Worm (Caenorhabditis elegans) whole organism, L1 larva: ENCODE data around the gene cyp-33C5.

Experiments
- C04F5.9 ChIP-seq: sonication (generic microtip); optimal IDR thresholded peaks from 2 replicates; lab custom pipeline; 2016; ENCODE audit warnings: missing genetic modification characterization, missing compliant biosample characterization
- C34B4.2 ChIP-seq: sonication (generic microtip); optimal IDR thresholded peaks from 2 replicates; lab custom pipeline; 2017; ENCODE audit warnings: mild to moderate bottlenecking, missing genetic modification characterization, missing compliant biosample characterization
- Y116A8C.19 ChIP-seq: sonication (generic microtip); optimal IDR thresholded peaks from 2 replicates; lab custom pipeline; 2016; ENCODE audit warnings: missing compliant biosample characterization, missing genetic modification characterization, borderline replicate concordance
- aha-1 ChIP-seq: fragments of 150-350 bp; optimal IDR thresholded peaks from 2 replicates; lab custom pipeline; 2014; ENCODE audit warnings: missing biosample characterization, missing genetic modification characterization
- blmp-1 ChIP-seq: fragments of 150-350 bp; optimal IDR thresholded peaks from 2 replicates; lab custom pipeline; 2014; ENCODE audit warnings: missing biosample characterization, missing genetic modification characterization
- ceh-8 ChIP-seq: fragments of 200-800 bp; sonication (Bioruptor generic); optimal IDR thresholded peaks from 2 replicates; lab custom pipeline; 2018; ENCODE audit warnings: mild to moderate bottlenecking, missing genetic modification characterization, moderate library complexity, missing compliant biosample characterization
- ceh-88 ChIP-seq: fragments of 200-800 bp; sonication (Bioruptor generic); IDR thresholded peaks from 2 replicates; pipeline ENCODE4 v1.3.6; 2022; ENCODE audit warnings: missing genetic modification characterization, missing compliant biosample characterization
- dpl-1 ChIP-seq, 3 experiments: fragments of 150-350 bp in 2 of 3; sonication (generic microtip) in 1 of 3; optimal IDR thresholded peaks; 2 replicates each; lab custom pipeline; 2014 to 2017; ENCODE audit warnings: missing biosample characterization in 3 of 3, missing genetic modification characterization in 3 of 3, missing genetic modification reagents in 3 of 3
- efl-1 ChIP-seq, 4 experiments: fragments of 150-350 bp; optimal IDR thresholded peaks in 3 of 4; peaks in 1 of 4; 1 replicate in 1 of 4; 2 replicates in 3 of 4; lab custom pipeline; 2014; ENCODE audit warnings: missing biosample characterization in 2 of 4, missing genetic modification characterization in 2 of 4, missing genetic modification reagents in 2 of 4
- elt-2 ChIP-seq: sonication (generic microtip); optimal IDR thresholded peaks from 2 replicates; lab custom pipeline; 2016; ENCODE audit warnings: missing genetic modification characterization, mild to moderate bottlenecking, inconsistent platforms, missing compliant biosample characterization, missing genetic modification reagents
- elt-3 ChIP-seq, 6 experiments: fragments of 150-350 bp in 1 of 6; sonication (generic microtip); optimal IDR thresholded peaks; 2 replicates each; lab custom pipeline; 2017 to 2018; ENCODE audit warnings: missing biosample characterization in 6 of 6, missing genetic modification characterization in 6 of 6, inconsistent platforms in 1 of 6
- fkh-8 ChIP-seq: sonication (generic microtip); optimal IDR thresholded peaks from 2 replicates; lab custom pipeline; 2016; ENCODE audit warnings: mild to moderate bottlenecking, missing genetic modification characterization, missing compliant biosample characterization
- grh-1 ChIP-seq: fragments of 200-800 bp; sonication (Bioruptor generic); IDR thresholded peaks from 2 replicates; pipeline ENCODE4 v1.3.6; 2022; ENCODE audit warnings: missing genetic modification reagents, missing genetic modification characterization, missing compliant biosample characterization
- irx-1 ChIP-seq: sonication (generic microtip); optimal IDR thresholded peaks from 2 replicates; lab custom pipeline; 2016; ENCODE audit warnings: missing genetic modification characterization, missing compliant biosample characterization
- lin-13 ChIP-seq: fragments of 150-350 bp; optimal IDR thresholded peaks from 2 replicates; lab custom pipeline; 2014; ENCODE audit warnings: missing biosample characterization, missing genetic modification reagents, missing genetic modification characterization
- lin-35 ChIP-seq, 2 experiments: fragments of 150-350 bp; optimal IDR thresholded peaks; 2 replicates each; lab custom pipeline; 2014; ENCODE audit warnings: missing biosample characterization in 2 of 2, missing genetic modification characterization in 2 of 2, missing genetic modification reagents in 2 of 2
- lir-3 ChIP-seq: sonication (generic microtip); optimal IDR thresholded peaks from 2 replicates; lab custom pipeline; 2016; ENCODE audit warnings: mild to moderate bottlenecking, missing genetic modification characterization, moderate library complexity, missing compliant biosample characterization; ENCODE audit not compliant: poor library complexity
- lsy-2 ChIP-seq, 2 experiments: fragments of 150-350 bp; optimal IDR thresholded peaks; 2 replicates each; lab custom pipeline; 2014; ENCODE audit warnings: missing biosample characterization in 2 of 2, missing genetic modification characterization in 2 of 2
- mab-9 ChIP-seq: fragments of 200-800 bp; sonication (Bioruptor generic); IDR thresholded peaks from 2 replicates; pipeline ENCODE4 v1.3.6; 2022; ENCODE audit warnings: missing genetic modification reagents, missing genetic modification characterization, missing compliant biosample characterization
- mdl-1 ChIP-seq, 2 experiments: fragments of 150-350 bp; optimal IDR thresholded peaks; 2 replicates each; lab custom pipeline; 2014 to 2017; ENCODE audit warnings: missing biosample characterization in 2 of 2, missing genetic modification characterization in 2 of 2, inconsistent platforms in 1 of 2
- mep-1 ChIP-seq: fragments of 150-350 bp; optimal IDR thresholded peaks from 2 replicates; lab custom pipeline; 2014; ENCODE audit warnings: missing biosample characterization, missing genetic modification characterization
- nhr-11 ChIP-seq: fragments of 150-350 bp; optimal IDR thresholded peaks from 2 replicates; lab custom pipeline; 2014; ENCODE audit warnings: missing biosample characterization, missing genetic modification characterization
- nhr-19 ChIP-seq: fragments of 200-800 bp; sonication (Bioruptor generic); conservative IDR thresholded peaks from 2 replicates; pipeline ENCODE4 v1.3.6; 2022; ENCODE audit warnings: missing genetic modification characterization, missing compliant biosample characterization
- nhr-20 ChIP-seq: sonication (generic microtip); optimal IDR thresholded peaks from 2 replicates; lab custom pipeline; 2016; ENCODE audit warnings: mild to moderate bottlenecking, missing genetic modification characterization, missing compliant biosample characterization
- nhr-47 ChIP-seq: sonication (generic microtip); optimal IDR thresholded peaks from 2 replicates; lab custom pipeline; 2016; ENCODE audit warnings: mild to moderate bottlenecking, missing genetic modification characterization, moderate library complexity, missing compliant biosample characterization
- nhr-71 ChIP-seq: sonication (generic microtip); optimal IDR thresholded peaks from 2 replicates; lab custom pipeline; 2016; ENCODE audit warnings: mild to moderate bottlenecking, missing genetic modification characterization, moderate library complexity, missing compliant biosample characterization
- nhr-76 ChIP-seq: sonication (generic microtip); optimal IDR thresholded peaks from 2 replicates; lab custom pipeline; 2017; ENCODE audit warnings: missing biosample characterization, missing genetic modification characterization
- pqm-1 ChIP-seq: sonication (generic microtip); optimal IDR thresholded peaks from 3 replicates; lab custom pipeline; 2017; ENCODE audit warnings: missing biosample characterization, missing genetic modification characterization
- rnt-1 ChIP-seq: sonication (generic microtip); optimal IDR thresholded peaks from 2 replicates; lab custom pipeline; 2016; ENCODE audit warnings: mild to moderate bottlenecking, missing genetic modification characterization, moderate library complexity, missing compliant biosample characterization
- skn-1 ChIP-seq: fragments of 150-350 bp; optimal IDR thresholded peaks from 2 replicates; lab custom pipeline; 2014; ENCODE audit warnings: missing biosample characterization, missing genetic modification characterization
- snpc-4 ChIP-seq: fragments of 150-350 bp; optimal IDR thresholded peaks from 2 replicates; lab custom pipeline; 2014; ENCODE audit warnings: missing biosample characterization, missing genetic modification characterization
- snu-23 ChIP-seq: sonication (generic microtip); optimal IDR thresholded peaks from 2 replicates; lab custom pipeline; 2016; ENCODE audit warnings: missing genetic modification characterization, missing compliant biosample characterization
- swsn-7 ChIP-seq: sonication (generic microtip); optimal IDR thresholded peaks from 2 replicates; lab custom pipeline; 2016; ENCODE audit warnings: missing genetic modification characterization, missing compliant biosample characterization
- unc-130 ChIP-seq: fragments of 150-350 bp; optimal IDR thresholded peaks from 2 replicates; lab custom pipeline; 2017; ENCODE audit warnings: missing biosample characterization, missing genetic modification characterization, inconsistent platforms
- unc-30 ChIP-seq: sonication (generic microtip); optimal IDR thresholded peaks from 2 replicates; lab custom pipeline; 2017; ENCODE audit warnings: missing biosample characterization, missing genetic modification characterization
- unc-86 ChIP-seq: sonication (generic microtip); optimal IDR thresholded peaks from 2 replicates; lab custom pipeline; 2016; ENCODE audit warnings: missing genetic modification characterization, missing compliant biosample characterization
- vab-15 ChIP-seq: sonication (generic microtip); optimal IDR thresholded peaks from 2 replicates; lab custom pipeline; 2017; ENCODE audit warnings: missing genotype, mild to moderate bottlenecking, missing genetic modification characterization, missing compliant biosample characterization
- zag-1 ChIP-seq: fragments of 150-350 bp; optimal IDR thresholded peaks from 2 replicates; lab custom pipeline; 2014; ENCODE audit warnings: missing biosample characterization, missing genetic modification characterization
- zip-4 ChIP-seq: fragments of 200-800 bp; sonication (Bioruptor generic); optimal IDR thresholded peaks from 2 replicates; lab custom pipeline; 2018; ENCODE audit warnings: mild to moderate bottlenecking, missing genetic modification characterization, moderate library complexity, missing compliant biosample characterization
- ztf-4 ChIP-seq: fragments of 150-350 bp; optimal IDR thresholded peaks from 2 replicates; lab custom pipeline; 2014; ENCODE audit warnings: missing biosample characterization, missing genetic modification characterization

cyp-33C5 gene

ce11 chrV:2207527-2207926, 37.3 kb upstream of the cyp-33C5 start:
- no peak for TF ChIP-seq zip-4 (GFP tag; lab: Kevin White, UChicago)
- TF ChIP-seq unc-130 (tag; lab: Kevin White, UChicago): no peak
- no peak for TF ChIP-seq lin-13
- TF ChIP-seq vab-15: no peak
- TF ChIP-seq elt-3 (tag; optimal IDR thresholded peaks at IDR 0.05; lab: Kevin White, UChicago): no peak

DNA sequence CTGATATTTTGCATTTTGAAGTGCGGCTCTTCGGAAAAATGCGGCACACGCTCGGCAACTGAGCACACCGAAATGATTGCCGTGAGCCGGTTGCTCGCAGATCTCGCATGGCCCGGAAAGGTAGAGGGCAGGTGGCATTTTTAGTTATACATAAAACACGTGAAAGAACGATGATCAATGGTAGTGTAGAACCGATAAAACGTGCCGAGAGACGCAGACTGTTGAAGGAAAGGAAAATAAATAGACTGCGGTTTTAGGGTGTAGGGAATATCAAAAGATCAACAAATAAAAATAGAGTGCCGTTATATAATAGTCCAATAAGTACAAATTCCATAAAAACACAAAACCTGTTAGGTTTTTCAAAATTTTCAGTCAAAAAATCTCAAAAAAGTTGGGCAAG, 32.9 kb upstream of the cyp-33C5 start, which contains the start of gene nhr-133:
TSS of gene nhr-133 (minus strand) at position 183 of the 400 bp plus-strand sequence.
- TF ChIP-seq rnt-1: no peak
- no peak for TF ChIP-seq swsn-7 (tag; lab: Kevin White, UChicago)
- no peak for TF ChIP-seq fkh-8 (tag; lab: Kevin White, UChicago)
- TF ChIP-seq mab-9: no peak
- peak in 1 of 2 experiments; percentile 62 for TF ChIP-seq mdl-1 (tag; optimal IDR thresholded peaks at IDR 0.05; lab: Kevin White, UChicago)
- TF ChIP-seq mep-1 (tag; lab: Kevin White, UChicago): no peak
- TF ChIP-seq lsy-2 (tag; optimal IDR thresholded peaks at IDR 0.05; lab: Kevin White, UChicago): no peak
- no peak for TF ChIP-seq nhr-47 (tag; lab: Kevin White, UChicago)
- no peak for TF ChIP-seq unc-30 (tag; lab: Kevin White, UChicago)
- peak; percentile 22 for TF ChIP-seq blmp-1 (tag; lab: Kevin White, UChicago)
- TF ChIP-seq lir-3: no peak
- TF ChIP-seq elt-2 (tag; lab: Kevin White, UChicago): peak; percentile 9
- TF ChIP-seq C04F5.9 (tag; lab: Kevin White, UChicago): no peak
- TF ChIP-seq Y116A8C.19 (tag; lab: Kevin White, UChicago): no peak
- TF ChIP-seq ztf-4 (tag; lab: Kevin White, UChicago): no peak
- no peak for TF ChIP-seq nhr-19 (GFP tag; lab: Robert Waterston, UW)
- TF ChIP-seq snpc-4 (tag; lab: Kevin White, UChicago): no peak
- no peak for TF ChIP-seq irx-1
- TF ChIP-seq efl-1 (optimal IDR thresholded peaks at IDR 0.05; lab: Kevin White, UChicago): peak in 1 of 2 experiments; percentile 17
- no peak for TF ChIP-seq efl-1 (GFP tag; optimal IDR thresholded peaks at IDR 0.05 in 1 of 2; lab: Kevin White, UChicago)
- TF ChIP-seq ceh-8 (GFP tag; lab: Kevin White, UChicago): no peak
- TF ChIP-seq C34B4.2 (tag; lab: Kevin White, UChicago): no peak
- TF ChIP-seq aha-1 (tag; lab: Kevin White, UChicago): no peak
- peak; percentile 39 for TF ChIP-seq snu-23 (GFP tag; lab: Kevin White, UChicago)
- TF ChIP-seq nhr-20: peak; percentile 73
- TF ChIP-seq dpl-1 (GFP tag; optimal IDR thresholded peaks at IDR 0.05; lab: Kevin White, UChicago): peak in 2 of 3 experiments; percentile 2 to 8
- TF ChIP-seq ceh-88 (GFP tag; lab: Robert Waterston, UW): no peak
- TF ChIP-seq lin-35 (GFP tag; optimal IDR thresholded peaks at IDR 0.05; lab: Kevin White, UChicago): peak in 1 of 2 experiments; percentile 45
- TF ChIP-seq pqm-1 (tag; lab: Kevin White, UChicago): no peak
- no peak for TF ChIP-seq nhr-76
- no peak for TF ChIP-seq nhr-11 (tag; lab: Kevin White, UChicago)

DNA sequence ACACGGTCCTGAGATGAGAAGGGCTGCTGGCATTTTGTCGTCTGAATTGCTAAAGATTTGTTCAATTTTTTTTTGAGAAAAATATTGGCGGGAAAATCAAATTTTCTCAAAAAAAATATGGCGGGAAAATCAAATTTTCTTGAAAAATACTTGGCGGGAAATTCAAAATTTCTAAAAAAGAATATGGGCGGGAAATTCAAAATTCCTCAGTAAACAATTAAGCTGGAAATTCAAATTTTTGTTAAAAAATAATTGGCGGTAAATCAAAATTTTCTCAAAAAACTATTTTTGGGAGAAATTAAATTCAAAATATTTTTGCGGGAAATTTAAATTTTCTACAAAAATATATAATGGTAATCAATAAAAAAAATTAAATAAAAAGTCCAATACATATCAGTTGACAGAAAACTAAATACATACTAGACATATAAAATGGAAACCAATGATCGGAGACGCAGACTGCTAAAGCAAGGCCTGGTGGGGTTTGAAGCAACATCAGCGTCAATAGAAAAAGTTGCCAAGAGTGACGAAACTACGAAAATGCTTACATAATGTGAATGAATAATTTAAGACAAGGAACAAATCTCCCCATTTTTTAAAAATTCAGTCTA, 30.3 kb upstream of the cyp-33C5 start, which contains the start of gene nhr-184:
TSS of gene nhr-184 (minus strand) at position 51 of the 611 bp plus-strand sequence.
- TF ChIP-seq mab-9 (no peak), zag-1 (tag; lab: Kevin White, UChicago) (no peak), lin-35 (GFP tag; optimal IDR thresholded peaks at IDR 0.05; lab: Kevin White, UChicago) (peak in 1 of 2 experiments; percentile 16), unc-86 (tag; lab: Kevin White, UChicago) (peak; percentile 10), nhr-71 (tag; lab: Kevin White, UChicago) (peak; percentile 11), skn-1 (tag; lab: Kevin White, UChicago) (peak; percentile 34), efl-1 (optimal IDR thresholded peaks at IDR 0.05; lab: Kevin White, UChicago) (no peak), efl-1 (GFP tag; optimal IDR thresholded peaks at IDR 0.05 in 1 of 2; lab: Kevin White, UChicago) (peak in 1 of 2 experiments; percentile 54), mep-1 (tag; lab: Kevin White, UChicago) (peak; percentile 0), nhr-20 (peak; percentile 36), snu-23 (GFP tag; lab: Kevin White, UChicago) (peak; percentile 2), blmp-1 (tag; lab: Kevin White, UChicago) (peak; percentile 2), lsy-2 (tag; optimal IDR thresholded peaks at IDR 0.05; lab: Kevin White, UChicago) (peak in 1 of 2 experiments; percentile 14), grh-1 (GFP tag; lab: Robert Waterston, UW) (no peak)
